Fruit fly (Drosophila melanogaster) whole organism, prepupa: ENCODE measurements around the gene hng2.

Experiments used
- Blimp-1 ChIP-seq: fragments of 200-800 bp; sonication (Bioruptor generic); optimal IDR thresholded peaks from 3 replicates; lab custom pipeline; 2017; ENCODE audit warnings: missing biosample characterization, missing genetic modification characterization, mild to moderate bottlenecking, moderate library complexity, missing genetic modification reagents
- CG15336 ChIP-seq: fragments of 200-800 bp; sonication (Bioruptor generic); IDR thresholded peaks from 2 replicates; pipeline ENCODE4 v1.3.6; 2022; ENCODE audit warnings: missing biosample characterization, missing genetic modification characterization
- CG16779 ChIP-seq: fragments of 200-800 bp; sonication (Bioruptor generic); optimal IDR thresholded peaks from 3 replicates; lab custom pipeline; 2017; ENCODE audit warnings: missing biosample characterization, mild to moderate bottlenecking, missing genetic modification characterization
- CG6276 ChIP-seq: fragments of 200-800 bp; sonication (Bioruptor generic); optimal IDR thresholded peaks from 2 replicates; lab custom pipeline; 2017; ENCODE audit warnings: missing biosample characterization, mild to moderate bottlenecking, missing genetic modification characterization
- CG6808 ChIP-seq: fragments of 200-800 bp; sonication (Bioruptor generic); optimal IDR thresholded peaks from 3 replicates; lab custom pipeline; 2017; ENCODE audit warnings: missing biosample characterization, missing genetic modification characterization, mild to moderate bottlenecking, moderate library complexity, missing genetic modification reagents
- CG9139 ChIP-seq: fragments of 200-800 bp; sonication (Bioruptor generic); optimal IDR thresholded peaks from 3 replicates; lab custom pipeline; 2017; ENCODE audit warnings: missing biosample characterization, mild to moderate bottlenecking, missing genetic modification characterization
- Eip78C ChIP-seq: fragments of 200-800 bp; sonication (Bioruptor generic); peaks from one replicate; lab custom pipeline; 2016; ENCODE audit warnings: missing biosample characterization, missing genetic modification characterization
- Ets96B ChIP-seq: fragments of 200-800 bp; optimal IDR thresholded peaks from 2 replicates; lab custom pipeline; 2019; ENCODE audit warnings: missing biosample characterization, mild to moderate bottlenecking, missing genetic modification characterization, moderate library complexity
- Lpt ChIP-seq: fragments of 200-800 bp; sonication (Bioruptor generic); optimal IDR thresholded peaks from 3 replicates; lab custom pipeline; 2016; ENCODE audit warnings: missing biosample characterization, missing genetic modification characterization
- Sox14 ChIP-seq: fragments of 200-800 bp; sonication (Bioruptor generic); optimal IDR thresholded peaks from 3 replicates; lab custom pipeline; 2016; ENCODE audit warnings: missing biosample characterization, missing genetic modification characterization
- achi ChIP-seq: fragments of 200-800 bp; sonication (Bioruptor generic); optimal IDR thresholded peaks from 3 replicates; lab custom pipeline; 2016; ENCODE audit warnings: missing biosample characterization, missing genetic modification characterization
- eg ChIP-seq: fragments of 200-800 bp; sonication (Bioruptor generic); IDR thresholded peaks from 3 replicates; pipeline ENCODE4 v1.3.6; 2022; ENCODE audit warnings: missing biosample characterization, missing genetic modification characterization
- topi ChIP-seq: fragments of 200-800 bp; sonication (Bioruptor generic); optimal IDR thresholded peaks from 3 replicates; lab custom pipeline; 2016; ENCODE audit warnings: missing biosample characterization, missing genetic modification characterization

dm6 chr3R:8811323-8811936, 5.3 kb downstream of the hng2 start:
- TF ChIP-seq CG16779 (tag; lab: Kevin White, UChicago) (peak; percentile 98), Lpt (GFP tag; lab: Kevin White, UChicago) (peak; percentile 99), CG6808 (GFP tag; lab: Kevin White, UChicago) (peak; percentile 98), CG15336 (GFP tag; lab: Robert Waterston, UW) (peak; percentile 99), topi (GFP tag; lab: Kevin White, UChicago) (peak; percentile 98), Ets96B (tag; lab: Kevin White, UChicago) (peak; percentile 99), achi (GFP tag; lab: Kevin White, UChicago) (peak; percentile 98), Eip78C (GFP tag; lab: Kevin White, UChicago) (peak; percentile 100), CG6276 (GFP tag; lab: Kevin White, UChicago) (peak; percentile 99), Sox14 (GFP tag; lab: Kevin White, UChicago) (peak; percentile 99), Blimp-1 (GFP tag; lab: Kevin White, UChicago) (peak; percentile 84), eg (GFP tag; lab: Robert Waterston, UW) (peak; percentile 99), CG9139 (GFP tag; lab: Kevin White, UChicago) (peak; percentile 95)
